Worm (Caenorhabditis elegans): ENCODE measurements around the gene afmd-1.

Gene afmd-1

ce11 chrIV:7243913-7244312 is at the start of gene afmd-1:
TSS of gene afmd-1 (plus strand) at chrIV:7244228.
- TF ChIP-seq tab-1 (GFP tag; IDR thresholded peaks at IDR 0.05) (no peak), ztf-23 (GFP tag; IDR thresholded peaks at IDR 0.05) (no peak), ztf-29 (GFP tag; IDR thresholded peaks at IDR 0.05) (no peak), klf-2 (GFP tag; conservative IDR thresholded peaks at IDR 0.05) (no peak), flt-1 (GFP tag; IDR thresholded peaks at IDR 0.05) (no peak), T22C8.4 (GFP tag; IDR thresholded peaks at IDR 0.05) (no peak), cog-1 (tag; optimal IDR thresholded peaks at IDR 0.05) (no peak), ref-1 (GFP tag; conservative IDR thresholded peaks at IDR 0.05) (no peak), med-1 (GFP tag; optimal IDR thresholded peaks at IDR 0.05; ENCODE audit: insufficient read depth) (no peak)

- TF ChIP-seq med-1 (GFP tag; optimal IDR thresholded peaks at IDR 0.05; ENCODE audit: insufficient read depth) (no peak), klf-2 (GFP tag; conservative IDR thresholded peaks at IDR 0.05) (no peak), tab-1 (GFP tag; IDR thresholded peaks at IDR 0.05) (no peak), ref-1 (GFP tag; conservative IDR thresholded peaks at IDR 0.05) (no peak), T22C8.4 (GFP tag; IDR thresholded peaks at IDR 0.05) (no peak), cog-1 (tag; optimal IDR thresholded peaks at IDR 0.05) (no peak), ztf-23 (GFP tag; IDR thresholded peaks at IDR 0.05) (no peak), flt-1 (GFP tag; IDR thresholded peaks at IDR 0.05) (no peak), ztf-29 (GFP tag; IDR thresholded peaks at IDR 0.05) (no peak)
Observed at ce11 chrIV:7195734-7196133, 48.3 kb upstream of the afmd-1 start, which contains the start of gene best-16. TSS of gene best-16 (minus strand) at chrIV:7195834.

ce11 chrIV:7196853-7197252 is 47.2 kb upstream of the afmd-1 start, which contains the start of gene unc-8:
TSS of gene unc-8 (plus strand) at chrIV:7197153.
- TF ChIP-seq cog-1 (tag; optimal IDR thresholded peaks at IDR 0.05) (no peak), ztf-23 (GFP tag; IDR thresholded peaks at IDR 0.05) (no peak), tab-1 (GFP tag; IDR thresholded peaks at IDR 0.05) (no peak), klf-2 (GFP tag; conservative IDR thresholded peaks at IDR 0.05) (no peak), ref-1 (GFP tag; conservative IDR thresholded peaks at IDR 0.05) (no peak), ztf-29 (GFP tag; IDR thresholded peaks at IDR 0.05) (no peak), T22C8.4 (GFP tag; IDR thresholded peaks at IDR 0.05) (no peak), flt-1 (GFP tag; IDR thresholded peaks at IDR 0.05) (no peak), med-1 (GFP tag; optimal IDR thresholded peaks at IDR 0.05; ENCODE audit: insufficient read depth) (no peak)

- TF ChIP-seq flt-1 (GFP tag; IDR thresholded peaks at IDR 0.05) = no peak
- no peak for TF ChIP-seq ztf-29 (GFP tag; IDR thresholded peaks at IDR 0.05)
- TF ChIP-seq tab-1 (GFP tag; IDR thresholded peaks at IDR 0.05) = no peak
- no peak for TF ChIP-seq klf-2 (GFP tag; conservative IDR thresholded peaks at IDR 0.05)
- TF ChIP-seq cog-1 (tag; optimal IDR thresholded peaks at IDR 0.05) = no peak
- TF ChIP-seq T22C8.4 (GFP tag; IDR thresholded peaks at IDR 0.05) = no peak
- no peak for TF ChIP-seq ztf-23 (GFP tag; IDR thresholded peaks at IDR 0.05)
- no peak for TF ChIP-seq med-1 (GFP tag; optimal IDR thresholded peaks at IDR 0.05; ENCODE audit: insufficient read depth)
- no peak for TF ChIP-seq ref-1 (GFP tag; conservative IDR thresholded peaks at IDR 0.05)
Observed at ce11 chrIV:7203696-7204095, 40.3 kb upstream of the afmd-1 start, which contains the start of gene R13A1.3. TSS of gene R13A1.3 (plus strand) at chrIV:7203996.

ce11 chrIV:7205969-7206368 is 38.1 kb upstream of the afmd-1 start, which contains the start of gene kcc-1:
TSS of gene kcc-1 (plus strand) at chrIV:7206269.
- no peak for TF ChIP-seq T22C8.4 (GFP tag; IDR thresholded peaks at IDR 0.05)
- TF ChIP-seq ztf-23 (GFP tag; IDR thresholded peaks at IDR 0.05) = no peak
- TF ChIP-seq klf-2 (GFP tag; conservative IDR thresholded peaks at IDR 0.05) = no peak
- no peak for TF ChIP-seq cog-1 (tag; optimal IDR thresholded peaks at IDR 0.05)
- no peak for TF ChIP-seq med-1 (GFP tag; optimal IDR thresholded peaks at IDR 0.05; ENCODE audit: insufficient read depth)
- TF ChIP-seq ref-1 (GFP tag; conservative IDR thresholded peaks at IDR 0.05) = no peak
- TF ChIP-seq ztf-29 (GFP tag; IDR thresholded peaks at IDR 0.05) = no peak
- no peak for TF ChIP-seq flt-1 (GFP tag; IDR thresholded peaks at IDR 0.05)
- no peak for TF ChIP-seq tab-1 (GFP tag; IDR thresholded peaks at IDR 0.05)

- TF ChIP-seq tab-1 (GFP tag; IDR thresholded peaks at IDR 0.05) = no peak
- no peak for TF ChIP-seq ref-1 (GFP tag; conservative IDR thresholded peaks at IDR 0.05)
- TF ChIP-seq med-1 (GFP tag; optimal IDR thresholded peaks at IDR 0.05; ENCODE audit: insufficient read depth) = no peak
- no peak for TF ChIP-seq flt-1 (GFP tag; IDR thresholded peaks at IDR 0.05)
- no peak for TF ChIP-seq cog-1 (tag; optimal IDR thresholded peaks at IDR 0.05)
- no peak for TF ChIP-seq klf-2 (GFP tag; conservative IDR thresholded peaks at IDR 0.05)
- TF ChIP-seq ztf-29 (GFP tag; IDR thresholded peaks at IDR 0.05) = no peak
- TF ChIP-seq T22C8.4 (GFP tag; IDR thresholded peaks at IDR 0.05) = no peak
- TF ChIP-seq ztf-23 (GFP tag; IDR thresholded peaks at IDR 0.05) = no peak
Observed at ce11 chrIV:7208961-7209360, 35.1 kb upstream of the afmd-1 start.

- TF ChIP-seq ref-1 (GFP tag; conservative IDR thresholded peaks at IDR 0.05) = no peak
- no peak for TF ChIP-seq tab-1 (GFP tag; IDR thresholded peaks at IDR 0.05)
- no peak for TF ChIP-seq T22C8.4 (GFP tag; IDR thresholded peaks at IDR 0.05)
- no peak for TF ChIP-seq ztf-23 (GFP tag; IDR thresholded peaks at IDR 0.05)
- TF ChIP-seq ztf-29 (GFP tag; IDR thresholded peaks at IDR 0.05) = no peak
- TF ChIP-seq cog-1 (tag; optimal IDR thresholded peaks at IDR 0.05) = no peak
- no peak for TF ChIP-seq klf-2 (GFP tag; conservative IDR thresholded peaks at IDR 0.05)
- no peak for TF ChIP-seq med-1 (GFP tag; optimal IDR thresholded peaks at IDR 0.05; ENCODE audit: insufficient read depth)
- TF ChIP-seq flt-1 (GFP tag; IDR thresholded peaks at IDR 0.05) = no peak
Observed at ce11 chrIV:7211313-7211712, 32.7 kb upstream of the afmd-1 start.

ce11 chrIV:7212769-7213168 is 31.3 kb upstream of the afmd-1 start:
- no peak for TF ChIP-seq ztf-29 (GFP tag; IDR thresholded peaks at IDR 0.05)
- TF ChIP-seq ref-1 (GFP tag; conservative IDR thresholded peaks at IDR 0.05) = no peak
- no peak for TF ChIP-seq klf-2 (GFP tag; conservative IDR thresholded peaks at IDR 0.05)

ce11 chrIV:7216210-7216609 is 27.8 kb upstream of the afmd-1 start:
- no peak for TF ChIP-seq T22C8.4 (GFP tag; IDR thresholded peaks at IDR 0.05)
- TF ChIP-seq ztf-29 (GFP tag; IDR thresholded peaks at IDR 0.05) = no peak
- no peak for TF ChIP-seq tab-1 (GFP tag; IDR thresholded peaks at IDR 0.05)
- TF ChIP-seq ref-1 (GFP tag; conservative IDR thresholded peaks at IDR 0.05) = no peak
- no peak for TF ChIP-seq ztf-23 (GFP tag; IDR thresholded peaks at IDR 0.05)
- no peak for TF ChIP-seq klf-2 (GFP tag; conservative IDR thresholded peaks at IDR 0.05)
- no peak for TF ChIP-seq flt-1 (GFP tag; IDR thresholded peaks at IDR 0.05)
- no peak for TF ChIP-seq med-1 (GFP tag; optimal IDR thresholded peaks at IDR 0.05; ENCODE audit: insufficient read depth)
- no peak for TF ChIP-seq cog-1 (tag; optimal IDR thresholded peaks at IDR 0.05)
